Fruit fly (Drosophila melanogaster) whole organism, pupa: Measurements from ENCODE around the gene Jon99Cii.
"Not testable (repeated sequence)": the region's sequence is repeated elsewhere in the genome, so short reads cannot be mapped to it uniquely, and the experiment has no call there.

Experiments used
- CG10348 ChIP-seq: fragments of 200-800 bp; sonication (Bioruptor generic); IDR thresholded peaks from 2 replicates; pipeline ENCODE4 v1.3.6; 2022; ENCODE audit warnings: missing biosample characterization, missing genetic modification characterization
- CG12605 ChIP-seq: fragments of 200-800 bp; sonication (Bioruptor generic); IDR thresholded peaks from 2 replicates; pipeline ENCODE4 v1.3.6; 2022; ENCODE audit warnings: missing biosample characterization, missing genetic modification characterization
- CG13204 ChIP-seq: fragments of 200-800 bp; sonication (Bioruptor generic); optimal IDR thresholded peaks from 2 replicates; lab custom pipeline; 2018; ENCODE audit warnings: missing biosample characterization, mild to moderate bottlenecking, missing genetic modification characterization, moderate library complexity
- CG14655 ChIP-seq: fragments of 200-800 bp; sonication (Bioruptor generic); optimal IDR thresholded peaks from 3 replicates; lab custom pipeline; 2017; ENCODE audit warnings: mild to moderate bottlenecking, missing biosample characterization, missing genetic modification reagents, missing genetic modification characterization
- CG15710 ChIP-seq: fragments of 200-800 bp; sonication (Bioruptor generic); optimal IDR thresholded peaks from 2 replicates; lab custom pipeline; 2018; ENCODE audit warnings: missing biosample characterization, mild to moderate bottlenecking, missing genetic modification characterization, moderate library complexity
- CG17806 ChIP-seq: fragments of 200-800 bp; sonication (Bioruptor generic); optimal IDR thresholded peaks from 2 replicates; lab custom pipeline; 2018; ENCODE audit warnings: missing biosample characterization, mild to moderate bottlenecking, missing genetic modification characterization, moderate library complexity
- CG32121 ChIP-seq: fragments of 200-800 bp; sonication (Bioruptor generic); IDR thresholded peaks from 2 replicates; pipeline ENCODE4 v1.3.6; 2022; ENCODE audit warnings: missing biosample characterization, missing genetic modification characterization
- CG34367 ChIP-seq: fragments of 200-800 bp; sonication (Bioruptor generic); optimal IDR thresholded peaks from 2 replicates; lab custom pipeline; 2018; ENCODE audit warnings: missing biosample characterization, mild to moderate bottlenecking, missing genetic modification characterization
- CG4496 ChIP-seq: fragments of 200-800 bp; sonication (Bioruptor generic); IDR thresholded peaks from 3 replicates; pipeline ENCODE4 v1.3.6; 2022; ENCODE audit warnings: missing biosample characterization, missing genetic modification characterization
- CG8159 ChIP-seq: fragments of 200-800 bp; sonication (Bioruptor generic); optimal IDR thresholded peaks from 3 replicates; lab custom pipeline; 2018; ENCODE audit warnings: missing biosample characterization, mild to moderate bottlenecking, missing genetic modification characterization, moderate library complexity
- CG8301 ChIP-seq: fragments of 200-800 bp; sonication (Bioruptor generic); optimal IDR thresholded peaks from 2 replicates; lab custom pipeline; 2018; ENCODE audit warnings: missing biosample characterization, mild to moderate bottlenecking, missing genetic modification characterization
- CG9948 ChIP-seq: fragments of 200-800 bp; sonication (Bioruptor generic); optimal IDR thresholded peaks from 2 replicates; lab custom pipeline; 2018; ENCODE audit warnings: missing biosample characterization, mild to moderate bottlenecking, missing genetic modification characterization, moderate library complexity
- D1 ChIP-seq: fragments of 200-800 bp; sonication (Bioruptor generic); optimal IDR thresholded peaks from 2 replicates; lab custom pipeline; 2018; ENCODE audit warnings: missing biosample characterization, mild to moderate bottlenecking, missing genetic modification characterization, moderate library complexity
- EcR ChIP-seq: fragments of 200-800 bp; sonication (Bioruptor generic); optimal IDR thresholded peaks from 3 replicates; lab custom pipeline; 2019; ENCODE audit warnings: missing biosample characterization, missing genetic modification characterization, mild to moderate bottlenecking, moderate library complexity, missing genetic modification reagents
- Ets98B ChIP-seq: fragments of 200-800 bp; sonication (Bioruptor generic); IDR thresholded peaks from 2 replicates; pipeline ENCODE4 v1.3.6; 2022; ENCODE audit warnings: missing biosample characterization, missing genetic modification characterization
- Pif1A ChIP-seq: fragments of 200-800 bp; sonication (Bioruptor generic); optimal IDR thresholded peaks from 3 replicates; lab custom pipeline; 2016; ENCODE audit warnings: missing biosample characterization, missing genetic modification characterization
- Pif1B ChIP-seq: fragments of 200-800 bp; sonication (Bioruptor generic); optimal IDR thresholded peaks from 3 replicates; lab custom pipeline; 2016; ENCODE audit warnings: missing biosample characterization, missing genetic modification characterization
- Snoo ChIP-seq: fragments of 200-800 bp; sonication (Bioruptor generic); optimal IDR thresholded peaks from 3 replicates; lab custom pipeline; 2017; ENCODE audit warnings: missing biosample characterization, mild to moderate bottlenecking, missing genetic modification characterization, inconsistent platforms
- fd96Ca ChIP-seq: fragments of 200-800 bp; sonication (Bioruptor generic); IDR thresholded peaks from 3 replicates; pipeline ENCODE4 v1.3.6; 2022; ENCODE audit warnings: missing biosample characterization, missing genetic modification characterization
- gl ChIP-seq: fragments of 200-800 bp; sonication (Bioruptor generic); optimal IDR thresholded peaks from 2 replicates; lab custom pipeline; 2018; ENCODE audit warnings: missing biosample characterization, mild to moderate bottlenecking, missing genetic modification characterization
- rn ChIP-seq: fragments of 200-800 bp; sonication (Bioruptor generic); IDR thresholded peaks from 2 replicates; pipeline ENCODE4 v1.3.6; 2022; ENCODE audit warnings: missing biosample characterization, missing genetic modification characterization

Jon99Cii gene

dm6 chr3R:29926955-29927354, 2.5 kb upstream of the Jon99Cii start, which contains the start of gene CG15522:
TSS of gene CG15522 (plus strand) at chr3R:29927255.
- TF ChIP-seq EcR (no peak), CG9948 (tag; lab: Kevin White, UChicago) (no peak), Pif1A (no peak), CG32121 (GFP tag; lab: Robert Waterston, UW) (no peak), CG8159 (tag; lab: Kevin White, UChicago) (no peak), CG17806 (no peak), CG15710 (tag; lab: Kevin White, UChicago) (no peak), Pif1B (GFP tag; lab: Kevin White, UChicago) (no peak), gl (tag; lab: Kevin White, UChicago) (no peak), CG4496 (GFP tag; lab: Robert Waterston, UW) (no peak), D1 (tag; lab: Kevin White, UChicago) (no peak), CG10348 (no peak), CG12605 (GFP tag; lab: Robert Waterston, UW) (no peak), CG14655 (GFP tag; lab: Kevin White, UChicago) (no peak), CG34367 (tag; lab: Kevin White, UChicago) (no peak), fd96Ca (GFP tag; lab: Robert Waterston, UW) (no peak), rn (GFP tag; lab: Robert Waterston, UW) (no peak), CG8301 (tag; lab: Kevin White, UChicago) (no peak)

dm6 chr3R:29926089-29926488, 1.7 kb upstream of the Jon99Cii start, which contains the start of gene Jon99Ci:
TSS of gene Jon99Ci (minus strand) at chr3R:29926189.
- TF ChIP-seq CG8301 (tag; lab: Kevin White, UChicago), result no peak
- no peak for TF ChIP-seq CG8159 (tag; lab: Kevin White, UChicago)
- no peak for TF ChIP-seq gl (tag; lab: Kevin White, UChicago)
- no peak for TF ChIP-seq CG13204 (GFP tag; lab: Kevin White, UChicago)
- TF ChIP-seq CG4496 (GFP tag; lab: Robert Waterston, UW), result no peak
- TF ChIP-seq CG34367 (tag; lab: Kevin White, UChicago), result no peak
- no peak for TF ChIP-seq CG10348
- TF ChIP-seq Pif1A, result no peak
- no peak for TF ChIP-seq CG32121 (GFP tag; lab: Robert Waterston, UW)
- no peak for TF ChIP-seq Pif1B (GFP tag; lab: Kevin White, UChicago)

- not testable (repeated sequence) for TF ChIP-seq Pif1B (GFP tag; lab: Kevin White, UChicago); CG17806; D1 (tag; lab: Kevin White, UChicago)
These were observed 2.5 kb downstream of the Jon99Cii start, which contains the start of gene Jon99Ciii for dm6 chr3R:29921916-29922315. TSS of gene Jon99Ciii (plus strand) at chr3R:29922216.

dm6 chr3R:29920189-29920588, 4.2 kb downstream of the Jon99Cii start, which contains the start of gene trp:
TSS of gene trp (minus strand) at chr3R:29920289.
- TF ChIP-seq D1 (tag; lab: Kevin White, UChicago) (no peak), CG15710 (tag; lab: Kevin White, UChicago) (no peak), CG13204 (GFP tag; lab: Kevin White, UChicago) (no peak), CG14655 (GFP tag; lab: Kevin White, UChicago) (no peak), CG10348 (no peak), CG8159 (tag; lab: Kevin White, UChicago) (no peak), CG12605 (GFP tag; lab: Robert Waterston, UW) (no peak), CG32121 (GFP tag; lab: Robert Waterston, UW) (no peak), fd96Ca (GFP tag; lab: Robert Waterston, UW) (no peak)
- TF ChIP-seq, all 21 proteins: peak for 0

- TF ChIP-seq CG14655 (GFP tag; lab: Kevin White, UChicago) (no peak), CG8159 (tag; lab: Kevin White, UChicago) (no peak)
These were observed 10.2 kb downstream of the Jon99Cii start, which contains the start of gene Capa for dm6 chr3R:29914246-29914645. TSS of gene Capa (minus strand) at chr3R:29914346.

DNA sequence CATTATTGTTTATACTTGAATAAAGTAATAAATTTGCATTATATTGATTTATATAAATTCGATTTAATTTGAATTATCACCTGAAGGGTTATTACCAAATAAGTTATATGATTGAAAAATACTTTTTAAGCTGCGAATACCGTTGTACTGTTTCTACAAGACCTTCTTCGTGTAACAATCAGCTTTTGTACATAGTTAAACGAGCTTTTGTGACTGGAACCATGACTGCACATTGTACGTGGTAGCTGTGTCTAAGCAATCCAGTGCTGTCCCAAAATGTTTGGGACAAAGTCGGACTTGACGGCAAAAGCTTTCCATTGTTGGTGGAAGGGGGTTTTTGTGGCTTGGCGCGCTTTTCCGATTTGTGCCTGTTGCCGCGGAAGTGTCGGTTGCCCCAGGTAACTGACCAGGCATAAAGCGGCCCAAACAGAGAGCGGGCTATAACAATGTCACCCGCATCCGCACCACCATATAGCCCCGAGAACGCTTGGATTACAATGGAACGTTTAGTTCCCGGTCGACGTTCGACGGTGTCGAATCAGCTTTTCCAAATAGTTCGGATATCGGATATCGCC, 16.7 kb downstream of the Jon99Cii start, which contains the start of gene CG31036:
Gene CG31036 (plus strand): TSS at position 507 of the 575 bp plus-strand sequence.
- no peak for TF ChIP-seq gl (tag; lab: Kevin White, UChicago)
- TF ChIP-seq EcR, result no peak
- no peak for TF ChIP-seq CG17806
- no peak for TF ChIP-seq CG32121 (GFP tag; lab: Robert Waterston, UW)
- TF ChIP-seq Snoo, result no peak
- TF ChIP-seq CG14655 (GFP tag; lab: Kevin White, UChicago), result no peak
- TF ChIP-seq fd96Ca (GFP tag; lab: Robert Waterston, UW), result no peak
- no peak for TF ChIP-seq Pif1B (GFP tag; lab: Kevin White, UChicago)
- TF ChIP-seq D1 (tag; lab: Kevin White, UChicago), result no peak
- no peak for TF ChIP-seq CG8301 (tag; lab: Kevin White, UChicago)
- TF ChIP-seq CG9948 (tag; lab: Kevin White, UChicago), result no peak
- no peak for TF ChIP-seq Pif1A
- TF ChIP-seq CG15710 (tag; lab: Kevin White, UChicago), result no peak
- TF ChIP-seq CG8159 (tag; lab: Kevin White, UChicago), result no peak
- no peak for TF ChIP-seq CG34367 (tag; lab: Kevin White, UChicago)
- no peak for TF ChIP-seq Ets98B (GFP tag; lab: Robert Waterston, UW)
- no peak for TF ChIP-seq CG10348
